Fruit fly (Drosophila melanogaster): ENCODE data around the gene CG5404.

Gene CG5404

dm6 chr3R:15676186-15677073 is 28.0 kb upstream of the CG5404 start (continued):
- no peak for TF ChIP-seq CG14667 (GFP tag; IDR thresholded peaks at IDR 0.05)
- peak; percentile 14 for TF ChIP-seq CG9437 (GFP tag; optimal IDR thresholded peaks at IDR 0.05)
- peak; percentile 46; the same call in 1 of the 3 replicates for TF ChIP-seq dysf (GFP tag; IDR thresholded peaks at IDR 0.05)
- peak; percentile 39 for TF ChIP-seq tup (GFP tag; optimal IDR thresholded peaks at IDR 0.05)
- TF ChIP-seq da (GFP tag; optimal IDR thresholded peaks at IDR 0.05): no peak
- no peak for TF ChIP-seq nau (GFP tag; optimal IDR thresholded peaks at IDR 0.05)
- TF ChIP-seq CG4707 (GFP tag; optimal IDR thresholded peaks at IDR 0.05): peak; percentile 33
- no peak for TF ChIP-seq vfl (GFP tag; optimal IDR thresholded peaks at IDR 0.05)
- TF ChIP-seq CG11456 (GFP tag; IDR thresholded peaks at IDR 0.05): no peak
- TF ChIP-seq ato (GFP tag; IDR thresholded peaks at IDR 0.05; ENCODE audit: partially characterized antibody): no peak
- TF ChIP-seq Sry-δ (GFP tag; optimal IDR thresholded peaks at IDR 0.05): no peak
- peak; percentile 68 for TF ChIP-seq grau (tag; optimal IDR thresholded peaks at IDR 0.05)
- no peak for TF ChIP-seq CG6765 (GFP tag; optimal IDR thresholded peaks at IDR 0.05)
- no peak for TF ChIP-seq Lim3 (GFP tag; IDR thresholded peaks at IDR 0.05)
- no peak for TF ChIP-seq nom (GFP tag; optimal IDR thresholded peaks at IDR 0.05)
- TF ChIP-seq CG6175 (GFP tag; IDR thresholded peaks at IDR 0.05): no peak
- TF ChIP-seq slou (GFP tag; optimal IDR thresholded peaks at IDR 0.05): no peak
- peak; percentile 49 for TF ChIP-seq Ada2b (GFP tag; IDR thresholded peaks at IDR 0.05)
- no peak for TF ChIP-seq kah (GFP tag; optimal IDR thresholded peaks at IDR 0.05)
- no peak for TF ChIP-seq gcm2 (GFP tag; optimal IDR thresholded peaks at IDR 0.05)
- TF ChIP-seq Elba2 (GFP tag; optimal IDR thresholded peaks at IDR 0.05): no peak
- no peak for TF ChIP-seq CG6654 (GFP tag; optimal IDR thresholded peaks at IDR 0.05)
- peak; percentile 63 for TF ChIP-seq CG3407 (GFP tag; optimal IDR thresholded peaks at IDR 0.05)
- peak; percentile 28 for TF ChIP-seq CG14710 (tag; optimal IDR thresholded peaks at IDR 0.05)
- peak; percentile 47; the same call in 2 of the 3 replicates for TF ChIP-seq tgo (GFP tag; IDR thresholded peaks at IDR 0.05)
- TF ChIP-seq luna (GFP tag; optimal IDR thresholded peaks at IDR 0.05): no peak
- peak; percentile 49 for TF ChIP-seq CG7839 (tag; optimal IDR thresholded peaks at IDR 0.05)
- TF ChIP-seq ara (GFP tag; IDR thresholded peaks at IDR 0.05): peak; percentile 68; the same call in 1 of the 2 replicates
- TF ChIP-seq CG10209 (GFP tag; optimal IDR thresholded peaks at IDR 0.05): peak; percentile 54
- TF ChIP-seq Dip2 (GFP tag; IDR thresholded peaks at IDR 0.05): no peak
- TF ChIP-seq NfI (GFP tag; optimal IDR thresholded peaks at IDR 0.05): peak; percentile 27
- no peak for TF ChIP-seq HLH54F (GFP tag; optimal IDR thresholded peaks at IDR 0.05)
- TF ChIP-seq Optix (GFP tag; IDR thresholded peaks at IDR 0.05): peak; percentile 58; the same call in 1 of the 3 replicates
- no peak for TF ChIP-seq danr (GFP tag; IDR thresholded peaks at IDR 0.05)
- TF ChIP-seq CG10147 (GFP tag; optimal IDR thresholded peaks at IDR 0.05): no peak
- no peak for TF ChIP-seq CG9876 (GFP tag; optimal IDR thresholded peaks at IDR 0.05)
- TF ChIP-seq CG8765 (GFP tag; IDR thresholded peaks at IDR 0.05): no peak
- no peak for TF ChIP-seq cg (GFP tag; optimal IDR thresholded peaks at IDR 0.05)
- TF ChIP-seq CG6254 (GFP tag; optimal IDR thresholded peaks at IDR 0.05): no peak
- no peak for TF ChIP-seq tx (GFP tag; optimal IDR thresholded peaks at IDR 0.05)
- peak; percentile 16; the same call in 1 of the 3 replicates for TF ChIP-seq B-H1 (GFP tag; IDR thresholded peaks at IDR 0.05)
- no peak for TF ChIP-seq ERR (GFP tag; optimal IDR thresholded peaks at IDR 0.05)
- peak; percentile 57 for TF ChIP-seq Camta (GFP tag; optimal IDR thresholded peaks at IDR 0.05)
- no peak for TF ChIP-seq unc-4 (GFP tag; IDR thresholded peaks at IDR 0.05; ENCODE audit: partially characterized antibody)
- TF ChIP-seq bigmax (GFP tag; optimal IDR thresholded peaks at IDR 0.05): no peak
- TF ChIP-seq Myb (GFP tag; optimal IDR thresholded peaks at IDR 0.05): peak; percentile 23
- peak; percentile 61 for TF ChIP-seq Sox102F (GFP tag; optimal IDR thresholded peaks at IDR 0.05)
- 0 out of 3 replicates have a peak, but pooled peaks have one; percentile 17 for TF ChIP-seq CG11695 (GFP tag; IDR thresholded peaks at IDR 0.05)
- TF ChIP-seq fd64A (GFP tag; optimal IDR thresholded peaks at IDR 0.05): peak; percentile 38

Measured in whole organism, embryonic.